Fruit fly (Drosophila melanogaster) whole organism, wandering third instar larva: Measurements from ENCODE around the gene Art8.
A peak's percentile ranks its signal among the peaks of the same experiment; 100 is the strongest.

Experiments
- Abd-B ChIP-seq: fragments of >200 bp; optimal IDR thresholded peaks from 2 replicates; lab custom pipeline; 2017; ENCODE audit warnings: missing biosample characterization, missing genetic modification characterization
- CG32264 ChIP-seq: fragments of 200-800 bp; sonication (Bioruptor generic); optimal IDR thresholded peaks from 2 replicates; lab custom pipeline; 2016; ENCODE audit warnings: missing biosample characterization, missing genetic modification characterization
- CG9705 ChIP-seq: fragments of 200-800 bp; sonication (Bioruptor generic); optimal IDR thresholded peaks from 2 replicates; lab custom pipeline; 2018; ENCODE audit warnings: missing biosample characterization, mild to moderate bottlenecking, missing genetic modification characterization
- CrebA ChIP-seq: fragments of 200-800 bp; sonication (Bioruptor generic); optimal IDR thresholded peaks from 2 replicates; lab custom pipeline; 2016; ENCODE audit warnings: missing biosample characterization, mild to moderate bottlenecking, missing genetic modification characterization, borderline replicate concordance
- Dfd ChIP-seq: fragments of >200 bp; optimal IDR thresholded peaks from 2 replicates; lab custom pipeline; 2017; ENCODE audit warnings: missing biosample characterization, missing genetic modification characterization
- Dif ChIP-seq: fragments of 200-275, 200-300 bp; sonication (Bioruptor generic); optimal IDR thresholded peaks from 2 replicates; lab custom pipeline; 2018; ENCODE audit warnings: missing biosample characterization, missing genetic modification characterization; ENCODE audit not compliant: partially characterized antibody
- GATAd ChIP-seq: sonication (Bioruptor generic); optimal IDR thresholded peaks from 2 replicates; lab custom pipeline; 2016; ENCODE audit warnings: missing biosample characterization, missing genetic modification characterization
- HLH106 ChIP-seq: fragments of 200-800 bp; optimal IDR thresholded peaks from 3 replicates; lab custom pipeline; 2019; ENCODE audit warnings: missing biosample characterization, mild to moderate bottlenecking, missing genetic modification characterization, moderate library complexity
- Hr78 ChIP-seq: fragments of >200 bp; optimal IDR thresholded peaks from 2 replicates; lab custom pipeline; 2017; ENCODE audit warnings: missing biosample characterization, missing genetic modification characterization
- Hr83 ChIP-seq: fragments of 200-300 bp; sonication (Bioruptor generic); optimal IDR thresholded peaks from 2 replicates; lab custom pipeline; 2016; ENCODE audit warnings: missing biosample characterization, mild to moderate bottlenecking, missing genetic modification characterization, moderate library complexity; ENCODE audit not compliant: poor library complexity, severe bottlenecking
- Jra ChIP-seq: sonication (Bioruptor generic); optimal IDR thresholded peaks from 2 replicates; lab custom pipeline; 2016; ENCODE audit warnings: missing biosample characterization, missing genetic modification characterization
- Myc ChIP-seq: fragments of >200 bp; optimal IDR thresholded peaks from 2 replicates; lab custom pipeline; 2017
- N ChIP-seq: fragments of >200 bp; optimal IDR thresholded peaks from 2 replicates; lab custom pipeline; 2018; ENCODE audit warnings: missing biosample characterization, missing external identifiers, missing genetic modification characterization
- OdsH ChIP-seq: fragments of 200-800 bp; sonication (Bioruptor generic); optimal IDR thresholded peaks from 2 replicates; lab custom pipeline; 2016; ENCODE audit warnings: missing biosample characterization, mild to moderate bottlenecking, missing genetic modification characterization
- Vsx2 ChIP-seq: fragments of 200-300, 225-300 bp; sonication (Bioruptor generic); optimal IDR thresholded peaks from 2 replicates; lab custom pipeline; 2018; ENCODE audit warnings: missing biosample characterization, missing genetic modification characterization; ENCODE audit not compliant: partially characterized antibody
- brk ChIP-seq: fragments of 200-800 bp; sonication (Bioruptor generic); optimal IDR thresholded peaks from 2 replicates; lab custom pipeline; 2016; ENCODE audit warnings: missing biosample characterization, mild to moderate bottlenecking, missing genetic modification characterization
- dmrt93B ChIP-seq: fragments of 200-800 bp; sonication (Bioruptor generic); optimal IDR thresholded peaks from 2 replicates; lab custom pipeline; 2018; ENCODE audit warnings: missing biosample characterization, mild to moderate bottlenecking, missing genetic modification characterization
- dsf ChIP-seq: sonication (Bioruptor generic); optimal IDR thresholded peaks from 2 replicates; lab custom pipeline; 2016; ENCODE audit warnings: missing biosample characterization, missing genetic modification characterization, borderline replicate concordance
- ey ChIP-seq: fragments of 200-800 bp; sonication (Bioruptor generic); optimal IDR thresholded peaks from 2 replicates; lab custom pipeline; 2016; ENCODE audit warnings: missing biosample characterization, missing genetic modification characterization
- foxo ChIP-seq, 2 experiments: fragments of 200-800 bp; sonication (Bioruptor generic); optimal IDR thresholded peaks; 2 replicates in 1 of 2; 3 replicates in 1 of 2; lab custom pipeline; 2016 to 2017; ENCODE audit warnings: missing biosample characterization in 2 of 2, missing genetic modification characterization in 2 of 2
- fru ChIP-seq: fragments of 200-800 bp; sonication (Bioruptor generic); optimal IDR thresholded peaks from 3 replicates; lab custom pipeline; 2016; ENCODE audit warnings: missing biosample characterization, mild to moderate bottlenecking, missing genetic modification characterization
- h ChIP-seq: fragments of 200-800 bp; sonication (Bioruptor generic); optimal IDR thresholded peaks from 3 replicates; lab custom pipeline; 2016; ENCODE audit warnings: missing biosample characterization, mild to moderate bottlenecking, missing genetic modification characterization
- lola ChIP-seq: fragments of >200 bp; optimal IDR thresholded peaks from 2 replicates; lab custom pipeline; 2017; ENCODE audit warnings: missing biosample characterization, missing genetic modification characterization
- psq ChIP-seq: fragments of 200-800 bp; sonication (Bioruptor generic); optimal IDR thresholded peaks from 3 replicates; lab custom pipeline; 2017; ENCODE audit warnings: missing biosample characterization, mild to moderate bottlenecking, missing genetic modification characterization, moderate library complexity
- rgr ChIP-seq: fragments of 200-800 bp; sonication (Bioruptor generic); optimal IDR thresholded peaks from 3 replicates; lab custom pipeline; 2016; ENCODE audit warnings: missing biosample characterization, mild to moderate bottlenecking, missing genetic modification characterization
- sage ChIP-seq: fragments of 200-800 bp; sonication (Bioruptor generic); optimal IDR thresholded peaks from 2 replicates; lab custom pipeline; 2016; ENCODE audit warnings: missing biosample characterization, mild to moderate bottlenecking, missing genetic modification characterization
- sv ChIP-seq: fragments of 200-800 bp; sonication (Bioruptor generic); optimal IDR thresholded peaks from 3 replicates; lab custom pipeline; 2016; ENCODE audit warnings: missing biosample characterization, missing genetic modification characterization
- usp ChIP-seq: fragments of >200 bp; optimal IDR thresholded peaks from 2 replicates; lab custom pipeline; 2017; ENCODE audit warnings: missing biosample characterization, missing genetic modification characterization
- woc ChIP-seq: sonication (Bioruptor generic); optimal IDR thresholded peaks from 2 replicates; lab custom pipeline; 2016; ENCODE audit warnings: missing biosample characterization, mild to moderate bottlenecking, missing genetic modification characterization

Art8 gene

dm6 chr2L:11032285-11032970, 21.5 kb upstream of the Art8 start:
- TF ChIP-seq lola (GFP tag; lab: Kevin White, UChicago) (no peak), Dfd (GFP tag; lab: Kevin White, UChicago) (no peak), Hr78 (no peak), woc (GFP tag; lab: Kevin White, UChicago) (no peak), psq (GFP tag; lab: Kevin White, UChicago) (no peak), Myc (lab: Kevin White, UChicago) (no peak), Hr83 (GFP tag; lab: Kevin White, UChicago) (no peak), sv (GFP tag; lab: Kevin White, UChicago) (no peak), Dif (no peak), CrebA (GFP tag; lab: Kevin White, UChicago) (no peak)

DNA sequence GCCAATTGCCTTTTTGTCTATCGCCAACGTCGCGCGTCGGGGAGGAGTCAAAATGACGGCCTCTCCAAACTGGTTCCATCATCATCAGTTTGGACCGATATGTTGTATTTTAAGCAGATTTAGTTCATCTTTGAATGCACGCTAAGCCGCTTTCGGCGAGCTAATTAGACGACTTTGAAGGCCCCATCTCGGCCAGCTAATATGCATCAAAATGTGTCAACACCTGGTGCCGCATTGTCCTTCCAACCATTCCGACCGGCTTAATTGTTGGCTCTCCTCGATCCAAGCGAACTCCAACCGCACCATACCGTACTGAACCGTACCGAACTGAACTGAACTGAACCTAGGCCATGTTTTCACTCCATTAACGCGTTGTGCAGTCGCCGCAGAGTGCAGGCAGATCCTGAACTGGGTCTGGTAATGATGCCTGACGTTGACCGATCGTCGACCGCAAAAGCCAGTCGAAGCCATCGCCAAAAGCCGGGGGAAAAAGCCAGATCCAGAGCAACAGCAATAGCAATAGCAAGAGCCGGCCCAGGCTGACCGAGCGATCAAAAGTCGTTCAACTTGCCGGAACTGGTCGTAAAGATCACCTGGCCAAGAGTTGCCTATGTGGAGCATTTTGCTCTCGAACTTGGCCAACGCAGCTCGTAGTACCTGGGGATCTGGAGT, 17.1 kb upstream of the Art8 start:
- TF ChIP-seq CG9705 (GFP tag; lab: Kevin White, UChicago) (no peak), sv (GFP tag; lab: Kevin White, UChicago) (no peak), lola (GFP tag; lab: Kevin White, UChicago) (no peak), sage (no peak), OdsH (no peak), Jra (GFP tag; lab: Kevin White, UChicago) (no peak), brk (no peak)

dm6 chr2L:11027213-11027612, 16.3 kb upstream of the Art8 start:
- TF ChIP-seq Abd-B (GFP tag; lab: Kevin White, UChicago) = no peak
- TF ChIP-seq Jra (GFP tag; lab: Kevin White, UChicago) = no peak
- TF ChIP-seq brk = no peak
- no peak for TF ChIP-seq N (GFP tag; lab: Kevin White, UChicago)
- no peak for TF ChIP-seq usp (GFP tag; lab: Kevin White, UChicago)
- no peak for TF ChIP-seq dsf (GFP tag; lab: Kevin White, UChicago)
- TF ChIP-seq, all 38 proteins: peak for 0

- TF ChIP-seq brk (peak; percentile 1), fru (GFP tag; lab: Kevin White, UChicago) (peak; percentile 15), Vsx2 (GFP tag; lab: Kevin White, UChicago) (no peak)
These were observed 13.0 kb upstream of the Art8 start for dm6 chr2L:11023875-11024274.

dm6 chr2L:11022804-11023203, 11.9 kb upstream of the Art8 start:
- TF ChIP-seq fru (GFP tag; lab: Kevin White, UChicago) = peak; percentile 19
- TF ChIP-seq brk = no peak
- no peak for TF ChIP-seq CG32264 (GFP tag; lab: Kevin White, UChicago)
- TF ChIP-seq Dif = no peak
- TF ChIP-seq GATAd = no peak
- no peak for TF ChIP-seq Dfd (GFP tag; lab: Kevin White, UChicago)
- peak; percentile 22 for TF ChIP-seq rgr
- TF ChIP-seq ey = no peak
- peak; percentile 9 for TF ChIP-seq h (GFP tag; lab: Kevin White, UChicago)
- no peak for TF ChIP-seq CrebA (GFP tag; lab: Kevin White, UChicago)
- no peak for TF ChIP-seq Myc (lab: Kevin White, UChicago)
- no peak for TF ChIP-seq lola (GFP tag; lab: Kevin White, UChicago)
- TF ChIP-seq foxo (GFP tag; optimal IDR thresholded peaks at IDR 0.05; lab: Kevin White, UChicago) = peak in 1 of 2 experiments; percentile 23

dm6 chr2L:11021606-11022005, 10.7 kb upstream of the Art8 start:
- peak; percentile 66 for TF ChIP-seq woc (GFP tag; lab: Kevin White, UChicago)
- TF ChIP-seq psq (GFP tag; lab: Kevin White, UChicago) = peak; percentile 29
- TF ChIP-seq ey = peak; percentile 1
- no peak for TF ChIP-seq sv (GFP tag; lab: Kevin White, UChicago)
- peak in 1 of 2 experiments; percentile 31 for TF ChIP-seq foxo (GFP tag; optimal IDR thresholded peaks at IDR 0.05; lab: Kevin White, UChicago)
- peak; percentile 41 for TF ChIP-seq OdsH
- peak; percentile 25 for TF ChIP-seq fru (GFP tag; lab: Kevin White, UChicago)
- no peak for TF ChIP-seq HLH106 (tag; lab: Kevin White, UChicago)
- no peak for TF ChIP-seq rgr
- TF ChIP-seq h (GFP tag; lab: Kevin White, UChicago) = peak; percentile 24
- peak; percentile 16 for TF ChIP-seq dmrt93B (GFP tag; lab: Kevin White, UChicago)
- TF ChIP-seq, all 38 proteins: peak for 8
